Worm (Caenorhabditis elegans) whole organism, mixed stage, embryonic: Measurements from ENCODE around the gene C33E10.10.

ENCODE experiments used
- M03D4.4 ChIP-seq: sonication (generic microtip); optimal IDR thresholded peaks from 2 replicates; lab custom pipeline; 2017; ENCODE audit warnings: mild to moderate bottlenecking, missing genetic modification characterization, missing compliant biosample characterization
- ceh-39 ChIP-seq: fragments of 150-350 bp; optimal IDR thresholded peaks from 2 replicates; lab custom pipeline; 2014; ENCODE audit warnings: missing biosample characterization, missing genetic modification characterization
- ceh-83 ChIP-seq: fragments of 200-800 bp; sonication (Bioruptor generic); optimal IDR thresholded peaks from 2 replicates; lab custom pipeline; 2018; ENCODE audit warnings: mild to moderate bottlenecking, missing genetic modification characterization, missing compliant biosample characterization
- lin-13 ChIP-seq: fragments of 150-350 bp; optimal IDR thresholded peaks from 2 replicates; lab custom pipeline; 2014; ENCODE audit warnings: missing biosample characterization, missing genetic modification characterization
- mep-1 ChIP-seq: fragments of 150-350 bp; optimal IDR thresholded peaks from 2 replicates; lab custom pipeline; 2017; ENCODE audit warnings: missing biosample characterization, missing genetic modification reagents, missing genetic modification characterization, inconsistent platforms
- mls-2 ChIP-seq: sonication (generic microtip); optimal IDR thresholded peaks from 2 replicates; lab custom pipeline; 2016; ENCODE audit warnings: mild to moderate bottlenecking, missing genetic modification characterization, moderate library complexity, missing compliant biosample characterization
- nhr-237 ChIP-seq: fragments of 150-350 bp; optimal IDR thresholded peaks from 2 replicates; lab custom pipeline; 2014; ENCODE audit warnings: missing biosample characterization, missing genetic modification characterization
- pha-4 ChIP-seq: fragments of 150-350 bp; optimal IDR thresholded peaks from 2 replicates; lab custom pipeline; 2018; ENCODE audit warnings: missing biosample characterization, missing genetic modification reagents, missing genetic modification characterization
- sem-2 ChIP-seq: fragments of 200-800 bp; sonication (Bioruptor generic); optimal IDR thresholded peaks from 2 replicates; lab custom pipeline; 2018; ENCODE audit warnings: mild to moderate bottlenecking, missing genetic modification characterization, missing compliant biosample characterization
- snpc-4 ChIP-seq: fragments of 150-350 bp; optimal IDR thresholded peaks from 2 replicates; lab custom pipeline; 2014; ENCODE audit warnings: missing biosample characterization, missing genetic modification characterization
- unc-39 ChIP-seq: fragments of 150-350 bp; optimal IDR thresholded peaks from 2 replicates; lab custom pipeline; 2014; ENCODE audit warnings: missing biosample characterization, missing genetic modification characterization
- ztf-11 ChIP-seq: fragments of 150-350 bp; optimal IDR thresholded peaks from 2 replicates; lab custom pipeline; 2014; ENCODE audit warnings: missing biosample characterization, missing genetic modification characterization

ce11 chrX:17256769-17257168 lies 45.0 kb downstream of the C33E10.10 start, which contains the start of gene Y40C7B.4:
- TF ChIP-seq sem-2 (no peak), ztf-11 (tag; lab: Kevin White, UChicago) (no peak), mls-2 (tag; lab: Kevin White, UChicago) (no peak), unc-39 (tag; lab: Kevin White, UChicago) (no peak), mep-1 (no peak), snpc-4 (tag; lab: Kevin White, UChicago) (no peak), ceh-39 (no peak), pha-4 (tag; lab: Kevin White, UChicago) (no peak), lin-13 (tag; lab: Kevin White, UChicago) (no peak), M03D4.4 (no peak), ceh-83 (GFP tag; lab: Kevin White, UChicago) (no peak), nhr-237 (tag; lab: Kevin White, UChicago) (no peak)
